Worm (Caenorhabditis elegans) whole organism, L1 larva: ENCODE data around the gene F48G7.8.

Experiments
- C16A3.4 ChIP-seq: fragments of 150-350 bp; optimal IDR thresholded peaks from 2 replicates; lab custom pipeline; 2014; ENCODE audit warnings: missing biosample characterization, missing genetic modification characterization
- Y116A8C.19 ChIP-seq: sonication (generic microtip); optimal IDR thresholded peaks from 2 replicates; lab custom pipeline; 2016; ENCODE audit warnings: missing compliant biosample characterization, missing genetic modification characterization, borderline replicate concordance
- alr-1 ChIP-seq: fragments of 200-800 bp; sonication (Bioruptor generic); optimal IDR thresholded peaks from 2 replicates; lab custom pipeline; 2018; ENCODE audit warnings: borderline replicate concordance, mild to moderate bottlenecking, missing genetic modification characterization, missing compliant biosample characterization
- ama-1 ChIP-seq: fragments of 150-350 bp; optimal IDR thresholded peaks from 2 replicates; lab custom pipeline; 2014
- ceh-8 ChIP-seq: fragments of 200-800 bp; sonication (Bioruptor generic); optimal IDR thresholded peaks from 2 replicates; lab custom pipeline; 2018; ENCODE audit warnings: mild to moderate bottlenecking, missing genetic modification characterization, moderate library complexity, missing compliant biosample characterization
- ceh-82 ChIP-seq, 3 experiments: fragments of 150-350 bp in 1 of 3; sonication (generic microtip) in 2 of 3; optimal IDR thresholded peaks; 2 replicates each; lab custom pipeline; 2014 to 2017; ENCODE audit warnings: missing biosample characterization in 3 of 3, missing genetic modification characterization in 3 of 3
- ceh-88 ChIP-seq: fragments of 200-800 bp; sonication (Bioruptor generic); IDR thresholded peaks from 2 replicates; pipeline ENCODE4 v1.3.6; 2022; ENCODE audit warnings: missing genetic modification characterization, missing compliant biosample characterization
- ceh-90 ChIP-seq: sonication (generic microtip); optimal IDR thresholded peaks from 2 replicates; lab custom pipeline; 2016; ENCODE audit warnings: missing genetic modification characterization, missing compliant biosample characterization
- ces-1 ChIP-seq: fragments of 150-350 bp; optimal IDR thresholded peaks from 2 replicates; lab custom pipeline; 2014; ENCODE audit warnings: missing biosample characterization, missing genetic modification reagents, missing genetic modification characterization
- efl-1 ChIP-seq, 4 experiments: fragments of 150-350 bp; optimal IDR thresholded peaks in 3 of 4; peaks in 1 of 4; 1 replicate in 1 of 4; 2 replicates in 3 of 4; lab custom pipeline; 2014; ENCODE audit warnings: missing biosample characterization in 2 of 4, missing genetic modification characterization in 2 of 4, missing genetic modification reagents in 2 of 4
- egl-27 ChIP-seq, 2 experiments: fragments of 150-350 bp in 1 of 2; sonication (generic microtip); optimal IDR thresholded peaks; 3 replicates each; lab custom pipeline; 2017 to 2018; ENCODE audit warnings: missing biosample characterization in 2 of 2, missing genetic modification characterization in 2 of 2, missing genetic modification reagents in 2 of 2
- elt-2 ChIP-seq: sonication (generic microtip); optimal IDR thresholded peaks from 2 replicates; lab custom pipeline; 2016; ENCODE audit warnings: missing genetic modification characterization, mild to moderate bottlenecking, inconsistent platforms, missing compliant biosample characterization, missing genetic modification reagents
- ets-5 ChIP-seq: fragments of 200-800 bp; sonication (Bioruptor generic); IDR thresholded peaks from 2 replicates; pipeline ENCODE4 v1.3.6; 2022; ENCODE audit warnings: missing genetic modification characterization, missing compliant biosample characterization
- fkh-10 ChIP-seq: sonication (generic microtip); optimal IDR thresholded peaks from 2 replicates; lab custom pipeline; 2017; ENCODE audit warnings: missing biosample characterization, missing genetic modification reagents, missing genetic modification characterization
- fos-1 ChIP-seq: fragments of 150-350 bp; optimal IDR thresholded peaks from 2 replicates; lab custom pipeline; 2014; ENCODE audit warnings: missing biosample characterization, missing genetic modification characterization
- grh-1 ChIP-seq: fragments of 200-800 bp; sonication (Bioruptor generic); IDR thresholded peaks from 2 replicates; pipeline ENCODE4 v1.3.6; 2022; ENCODE audit warnings: missing genetic modification reagents, missing genetic modification characterization, missing compliant biosample characterization
- hlh-4 ChIP-seq: sonication (generic microtip); optimal IDR thresholded peaks from 2 replicates; lab custom pipeline; 2016; ENCODE audit warnings: mild to moderate bottlenecking, missing genetic modification characterization, missing compliant biosample characterization
- hpl-2 ChIP-seq: fragments of 150-350 bp; optimal IDR thresholded peaks from 2 replicates; lab custom pipeline; 2014; ENCODE audit warnings: missing biosample characterization, missing genetic modification reagents, missing genetic modification characterization
- irx-1 ChIP-seq: sonication (generic microtip); optimal IDR thresholded peaks from 2 replicates; lab custom pipeline; 2016; ENCODE audit warnings: missing genetic modification characterization, missing compliant biosample characterization
- isw-1 ChIP-seq: fragments of 200-800 bp; sonication (Bioruptor generic); IDR thresholded peaks from 2 replicates; pipeline ENCODE4 v1.3.6; 2022; ENCODE audit warnings: missing genetic modification characterization, missing compliant biosample characterization
- lin-13 ChIP-seq: fragments of 150-350 bp; optimal IDR thresholded peaks from 2 replicates; lab custom pipeline; 2014; ENCODE audit warnings: missing biosample characterization, missing genetic modification reagents, missing genetic modification characterization
- lin-14 ChIP-seq: fragments of 200-800 bp; sonication (Bioruptor generic); optimal IDR thresholded peaks from 2 replicates; lab custom pipeline; 2018; ENCODE audit warnings: mild to moderate bottlenecking, missing genetic modification characterization, moderate library complexity, missing compliant biosample characterization
- lin-35 ChIP-seq, 2 experiments: fragments of 150-350 bp; optimal IDR thresholded peaks; 2 replicates each; lab custom pipeline; 2014; ENCODE audit warnings: missing biosample characterization in 2 of 2, missing genetic modification characterization in 2 of 2, missing genetic modification reagents in 2 of 2
- lsy-2 ChIP-seq, 2 experiments: fragments of 150-350 bp; optimal IDR thresholded peaks; 2 replicates each; lab custom pipeline; 2014; ENCODE audit warnings: missing biosample characterization in 2 of 2, missing genetic modification characterization in 2 of 2
- mab-9 ChIP-seq: fragments of 200-800 bp; sonication (Bioruptor generic); IDR thresholded peaks from 2 replicates; pipeline ENCODE4 v1.3.6; 2022; ENCODE audit warnings: missing genetic modification reagents, missing genetic modification characterization, missing compliant biosample characterization
- mef-2 ChIP-seq: fragments of 150-350 bp; optimal IDR thresholded peaks from 2 replicates; lab custom pipeline; 2014; ENCODE audit warnings: missing biosample characterization, missing genetic modification characterization
- mep-1 ChIP-seq: fragments of 150-350 bp; optimal IDR thresholded peaks from 2 replicates; lab custom pipeline; 2014; ENCODE audit warnings: missing biosample characterization, missing genetic modification characterization
- nhr-11 ChIP-seq: fragments of 150-350 bp; optimal IDR thresholded peaks from 2 replicates; lab custom pipeline; 2014; ENCODE audit warnings: missing biosample characterization, missing genetic modification characterization
- nhr-12 ChIP-seq: sonication (generic microtip); optimal IDR thresholded peaks from 2 replicates; lab custom pipeline; 2017; ENCODE audit warnings: missing biosample characterization, missing genetic modification characterization
- nhr-19 ChIP-seq: fragments of 200-800 bp; sonication (Bioruptor generic); conservative IDR thresholded peaks from 2 replicates; pipeline ENCODE4 v1.3.6; 2022; ENCODE audit warnings: missing genetic modification characterization, missing compliant biosample characterization
- nhr-20 ChIP-seq: sonication (generic microtip); optimal IDR thresholded peaks from 2 replicates; lab custom pipeline; 2016; ENCODE audit warnings: mild to moderate bottlenecking, missing genetic modification characterization, missing compliant biosample characterization
- nhr-237 ChIP-seq: fragments of 150-350 bp; optimal IDR thresholded peaks from 2 replicates; lab custom pipeline; 2014; ENCODE audit warnings: missing biosample characterization, missing genetic modification characterization
- nhr-47 ChIP-seq: sonication (generic microtip); optimal IDR thresholded peaks from 2 replicates; lab custom pipeline; 2016; ENCODE audit warnings: mild to moderate bottlenecking, missing genetic modification characterization, moderate library complexity, missing compliant biosample characterization
- nhr-76 ChIP-seq: sonication (generic microtip); optimal IDR thresholded peaks from 2 replicates; lab custom pipeline; 2017; ENCODE audit warnings: missing biosample characterization, missing genetic modification characterization
- nhr-84 ChIP-seq: sonication (generic microtip); optimal IDR thresholded peaks from 2 replicates; lab custom pipeline; 2017; ENCODE audit warnings: missing biosample characterization, missing genetic modification characterization
- nhr-85 ChIP-seq: sonication (generic microtip); peaks from one replicate; lab custom pipeline; 2016; ENCODE audit warnings: missing genetic modification characterization, inconsistent platforms, missing compliant biosample characterization
- pag-3 ChIP-seq: sonication (generic microtip); optimal IDR thresholded peaks from 2 replicates; lab custom pipeline; 2017; ENCODE audit warnings: missing genetic modification characterization, mild to moderate bottlenecking, missing compliant biosample characterization, antibody characterized with exemption, borderline replicate concordance; ENCODE audit not compliant: insufficient read depth
- pqm-1 ChIP-seq: sonication (generic microtip); optimal IDR thresholded peaks from 3 replicates; lab custom pipeline; 2017; ENCODE audit warnings: missing biosample characterization, missing genetic modification characterization
- snpc-4 ChIP-seq: fragments of 150-350 bp; optimal IDR thresholded peaks from 2 replicates; lab custom pipeline; 2014; ENCODE audit warnings: missing biosample characterization, missing genetic modification characterization
- snu-23 ChIP-seq: sonication (generic microtip); optimal IDR thresholded peaks from 2 replicates; lab custom pipeline; 2016; ENCODE audit warnings: missing genetic modification characterization, missing compliant biosample characterization
- sox-4 ChIP-seq: sonication (generic microtip); optimal IDR thresholded peaks from 2 replicates; lab custom pipeline; 2016; ENCODE audit warnings: missing genetic modification characterization, missing compliant biosample characterization
- swsn-7 ChIP-seq: sonication (generic microtip); optimal IDR thresholded peaks from 2 replicates; lab custom pipeline; 2016; ENCODE audit warnings: missing genetic modification characterization, missing compliant biosample characterization
- tbx-2 ChIP-seq: sonication (generic microtip); optimal IDR thresholded peaks from 2 replicates; lab custom pipeline; 2016; ENCODE audit warnings: missing genetic modification characterization, missing compliant biosample characterization
- unc-130 ChIP-seq: fragments of 150-350 bp; optimal IDR thresholded peaks from 2 replicates; lab custom pipeline; 2017; ENCODE audit warnings: missing biosample characterization, missing genetic modification characterization, inconsistent platforms
- unc-30 ChIP-seq: sonication (generic microtip); optimal IDR thresholded peaks from 2 replicates; lab custom pipeline; 2017; ENCODE audit warnings: missing biosample characterization, missing genetic modification characterization
- unc-86 ChIP-seq: sonication (generic microtip); optimal IDR thresholded peaks from 2 replicates; lab custom pipeline; 2016; ENCODE audit warnings: missing genetic modification characterization, missing compliant biosample characterization
- unc-98 ChIP-seq: fragments of 200-800 bp; sonication (Bioruptor generic); IDR thresholded peaks from 2 replicates; pipeline ENCODE4 v1.3.6; 2022; ENCODE audit warnings: missing genetic modification characterization, missing compliant biosample characterization
- ztf-11 ChIP-seq, 2 experiments: sonication (generic microtip); optimal IDR thresholded peaks; 2 replicates each; lab custom pipeline; 2016 to 2017; ENCODE audit warnings: missing genetic modification characterization in 2 of 2, missing biosample characterization in 1 of 2, missing compliant biosample characterization in 1 of 2
- ztf-4 ChIP-seq: fragments of 150-350 bp; optimal IDR thresholded peaks from 2 replicates; lab custom pipeline; 2014; ENCODE audit warnings: missing biosample characterization, missing genetic modification characterization

Gene F48G7.8

ce11 chrV:619054-619453, 8.4 kb downstream of the F48G7.8 start, which contains the start of gene F48G7.4 (continued):
- TF ChIP-seq ama-1 (no peak), snu-23 (GFP tag; lab: Kevin White, UChicago) (peak; percentile 86), lin-35 (GFP tag; optimal IDR thresholded peaks at IDR 0.05; lab: Kevin White, UChicago) (peak; percentile 52 to 64), unc-98 (GFP tag; lab: Robert Waterston, UW) (no peak), elt-2 (tag; lab: Kevin White, UChicago) (no peak), hlh-4 (tag; lab: Kevin White, UChicago) (no peak), nhr-11 (tag; lab: Kevin White, UChicago) (peak; percentile 73), swsn-7 (tag; lab: Kevin White, UChicago) (peak; percentile 78), ztf-11 (tag; optimal IDR thresholded peaks at IDR 0.05; lab: Kevin White, UChicago) (no peak), unc-86 (tag; lab: Kevin White, UChicago) (peak; percentile 90), nhr-20 (peak; percentile 91), ceh-88 (GFP tag; lab: Robert Waterston, UW) (no peak), Y116A8C.19 (no peak), fkh-10 (peak; percentile 38), C16A3.4 (tag; lab: Kevin White, UChicago) (no peak), egl-27 (tag; optimal IDR thresholded peaks at IDR 0.05; lab: Kevin White, UChicago) (peak in 1 of 2 experiments; percentile 45), alr-1 (tag; lab: Kevin White, UChicago) (no peak), lin-14 (GFP tag; lab: Kevin White, UChicago) (peak; percentile 100), ztf-4 (peak; percentile 73), efl-1 (optimal IDR thresholded peaks at IDR 0.05; lab: Kevin White, UChicago) (peak; percentile 73 to 75), efl-1 (GFP tag; optimal IDR thresholded peaks at IDR 0.05 in 1 of 2; lab: Kevin White, UChicago) (peak in 1 of 2 experiments; percentile 47), mab-9 (GFP tag; lab: Robert Waterston, UW) (no peak), nhr-237 (tag; lab: Kevin White, UChicago) (peak; percentile 68), pag-3 (tag; lab: Kevin White, UChicago) (no peak), mef-2 (peak; percentile 24), hpl-2 (GFP tag; lab: Kevin White, UChicago) (no peak), irx-1 (peak; percentile 47), grh-1 (peak; percentile 48; the same call in 1 of the 2 replicates), unc-30 (tag; lab: Kevin White, UChicago) (no peak), ceh-90 (no peak), ceh-82 (tag; optimal IDR thresholded peaks at IDR 0.05; lab: Kevin White, UChicago) (peak; percentile 69 to 90 (median 76))

- TF ChIP-seq ces-1 (GFP tag; lab: Kevin White, UChicago) (no peak), nhr-19 (GFP tag; lab: Robert Waterston, UW) (no peak), lin-35 (GFP tag; optimal IDR thresholded peaks at IDR 0.05; lab: Kevin White, UChicago) (no peak), nhr-85 (tag; lab: Kevin White, UChicago) (no peak), nhr-12 (tag; lab: Kevin White, UChicago) (no peak), pqm-1 (no peak), lsy-2 (tag; optimal IDR thresholded peaks at IDR 0.05; lab: Kevin White, UChicago) (peak in 1 of 2 experiments; percentile 38), sox-4 (tag; lab: Kevin White, UChicago) (peak; percentile 43), lin-13 (GFP tag; lab: Kevin White, UChicago) (no peak), ceh-82 (tag; optimal IDR thresholded peaks at IDR 0.05; lab: Kevin White, UChicago) (no peak), isw-1 (GFP tag; lab: Robert Waterston, UW) (no peak), efl-1 (optimal IDR thresholded peaks at IDR 0.05; lab: Kevin White, UChicago) (no peak), efl-1 (GFP tag; optimal IDR thresholded peaks at IDR 0.05 in 1 of 2; lab: Kevin White, UChicago) (no peak), ceh-8 (GFP tag; lab: Kevin White, UChicago) (no peak), alr-1 (tag; lab: Kevin White, UChicago) (no peak), fos-1 (tag; lab: Kevin White, UChicago) (no peak), snpc-4 (tag; lab: Kevin White, UChicago) (no peak), C16A3.4 (tag; lab: Kevin White, UChicago) (no peak), unc-130 (tag; lab: Kevin White, UChicago) (no peak), elt-2 (tag; lab: Kevin White, UChicago) (no peak), grh-1 (no peak), egl-27 (tag; optimal IDR thresholded peaks at IDR 0.05; lab: Kevin White, UChicago) (no peak), irx-1 (no peak), snu-23 (GFP tag; lab: Kevin White, UChicago) (no peak), tbx-2 (tag; lab: Kevin White, UChicago) (no peak), nhr-11 (tag; lab: Kevin White, UChicago) (peak; percentile 27), nhr-76 (tag; lab: Kevin White, UChicago) (no peak), nhr-84 (no peak), ama-1 (no peak), unc-30 (tag; lab: Kevin White, UChicago) (no peak), mep-1 (tag; lab: Kevin White, UChicago) (no peak), nhr-20 (peak; percentile 44), ets-5 (GFP tag; lab: Robert Waterston, UW) (no peak), nhr-47 (peak; percentile 77), nhr-237 (tag; lab: Kevin White, UChicago) (no peak), pag-3 (tag; lab: Kevin White, UChicago) (no peak), ztf-11 (tag; optimal IDR thresholded peaks at IDR 0.05; lab: Kevin White, UChicago) (no peak)
Measured at ce11 chrV:617917-618316, 9.6 kb downstream of the F48G7.8 start.
